Fruit fly (Drosophila melanogaster) whole organism, embryonic: Measurements from ENCODE around the gene CG32428.

Source experiments
- Ada2b ChIP-seq: fragments of 200-800 bp; sonication (Bioruptor generic); IDR thresholded peaks from 2 replicates; pipeline ENCODE4 v1.3.6; 2022; ENCODE audit warnings: missing biosample characterization, missing genetic modification characterization
- Adf1 ChIP-seq: fragments of 200-800 bp; sonication (Bioruptor generic); IDR thresholded peaks from 2 replicates; pipeline ENCODE4 v1.3.6; 2022; ENCODE audit warnings: missing biosample characterization, missing genetic modification characterization
- Atf3 ChIP-seq: fragments of 200-800 bp; sonication (Bioruptor generic); optimal IDR thresholded peaks from 3 replicates; lab custom pipeline; 2016; ENCODE audit warnings: missing biosample characterization, missing genetic modification characterization
- Atf6 ChIP-seq: fragments of 200-800 bp; sonication (Bioruptor generic); IDR thresholded peaks from 2 replicates; pipeline ENCODE4 v1.3.6; 2022; ENCODE audit warnings: missing biosample characterization, missing genetic modification characterization
- B-H2 ChIP-seq: fragments of 200-800 bp; sonication (Bioruptor generic); optimal IDR thresholded peaks from 2 replicates; lab custom pipeline; 2018; ENCODE audit warnings: missing biosample characterization, mild to moderate bottlenecking, missing genetic modification characterization
- CG11085 ChIP-seq: fragments of 200-800 bp; sonication (Bioruptor generic); IDR thresholded peaks from 2 replicates; pipeline ENCODE4 v1.3.6; 2022; ENCODE audit warnings: missing biosample characterization, missing genetic modification characterization
- CG11093 ChIP-seq: fragments of 200-800 bp; sonication (Bioruptor generic); IDR thresholded peaks from 3 replicates; pipeline ENCODE4 v1.3.6; 2022; ENCODE audit warnings: missing biosample characterization, missing genetic modification characterization
- CG12104 ChIP-seq: fragments of 200-800 bp; sonication (Bioruptor generic); optimal IDR thresholded peaks from 3 replicates; lab custom pipeline; 2016; ENCODE audit warnings: missing biosample characterization, missing genetic modification characterization
- CG12155 ChIP-seq: fragments of 200-800 bp; sonication (Bioruptor generic); optimal IDR thresholded peaks from 3 replicates; lab custom pipeline; 2016; ENCODE audit warnings: missing biosample characterization, missing genetic modification characterization
- CG1233 ChIP-seq: fragments of 200-800 bp; sonication (Bioruptor generic); optimal IDR thresholded peaks from 4 replicates; lab custom pipeline; 2018; ENCODE audit warnings: missing biosample characterization, mild to moderate bottlenecking, missing genetic modification characterization
- CG12744 ChIP-seq: fragments of 200-800 bp; sonication (Bioruptor generic); optimal IDR thresholded peaks from 2 replicates; lab custom pipeline; 2016; ENCODE audit warnings: missing biosample characterization, missing genetic modification characterization
- CG17186 ChIP-seq: fragments of 200-800 bp; sonication (Bioruptor generic); optimal IDR thresholded peaks from 3 replicates; lab custom pipeline; 2017; ENCODE audit warnings: missing biosample characterization, missing genetic modification reagents, missing genetic modification characterization
- CG17385 ChIP-seq: fragments of 200-800 bp; sonication (Bioruptor generic); optimal IDR thresholded peaks from 3 replicates; lab custom pipeline; 2018; ENCODE audit warnings: missing biosample characterization, mild to moderate bottlenecking, missing genetic modification characterization
- CG1792 ChIP-seq: fragments of 200-800 bp; sonication (Bioruptor generic); optimal IDR thresholded peaks from 2 replicates; lab custom pipeline; 2016; ENCODE audit warnings: missing biosample characterization, missing genetic modification characterization
- CG3995 ChIP-seq: fragments of 200-800 bp; sonication (Bioruptor generic); optimal IDR thresholded peaks from 3 replicates; lab custom pipeline; 2016; ENCODE audit warnings: missing biosample characterization, missing genetic modification characterization
- CG4404 ChIP-seq: fragments of 200-800 bp; sonication (Bioruptor generic); IDR thresholded peaks from 2 replicates; pipeline ENCODE4 v1.3.6; 2022; ENCODE audit warnings: missing biosample characterization, missing genetic modification characterization
- CG6683 ChIP-seq: fragments of 200-800 bp; sonication (Bioruptor generic); optimal IDR thresholded peaks from 2 replicates; lab custom pipeline; 2017; ENCODE audit warnings: missing biosample characterization, mild to moderate bottlenecking, missing genetic modification characterization, missing genetic modification reagents
- CG6765 ChIP-seq: fragments of 200-800 bp; sonication (Bioruptor generic); optimal IDR thresholded peaks from 3 replicates; lab custom pipeline; 2017; ENCODE audit warnings: missing biosample characterization, mild to moderate bottlenecking, missing genetic modification characterization
- CG8388 ChIP-seq: fragments of 200-800 bp; sonication (Bioruptor generic); optimal IDR thresholded peaks from 2 replicates; lab custom pipeline; 2019; ENCODE audit warnings: missing biosample characterization, mild to moderate bottlenecking, missing genetic modification characterization, moderate library complexity
- Dip3 ChIP-seq: fragments of 200-800 bp; sonication (Bioruptor generic); optimal IDR thresholded peaks from 3 replicates; lab custom pipeline; 2016; ENCODE audit warnings: missing biosample characterization, missing genetic modification characterization
- Hmx ChIP-seq: fragments of 200-800 bp; sonication (Bioruptor generic); optimal IDR thresholded peaks from 2 replicates; lab custom pipeline; 2016; ENCODE audit warnings: missing biosample characterization, missing genetic modification characterization
- Hr39 ChIP-seq: fragments of >200 bp; optimal IDR thresholded peaks from 2 replicates; lab custom pipeline; 2017
- Kr ChIP-seq: fragments of 200-800 bp; sonication (Bioruptor generic); optimal IDR thresholded peaks from 2 replicates; lab custom pipeline; 2017; ENCODE audit warnings: missing biosample characterization, mild to moderate bottlenecking, missing genetic modification characterization
- Lim3 ChIP-seq: fragments of 200-800 bp; sonication (Bioruptor generic); IDR thresholded peaks from 2 replicates; pipeline ENCODE4 v1.3.6; 2022; ENCODE audit warnings: missing biosample characterization, missing genetic modification characterization
- MTF-1 ChIP-seq: fragments of 200-800 bp; sonication (Bioruptor generic); optimal IDR thresholded peaks from 2 replicates; lab custom pipeline; 2018; ENCODE audit warnings: missing biosample characterization, mild to moderate bottlenecking, missing genetic modification characterization, borderline replicate concordance
- Max ChIP-seq: fragments of 200-800 bp; sonication (Bioruptor generic); optimal IDR thresholded peaks from 2 replicates; lab custom pipeline; 2016; ENCODE audit warnings: missing biosample characterization, mild to moderate bottlenecking, missing genetic modification characterization
- Poxn ChIP-seq: fragments of 200-800 bp; sonication (Bioruptor generic); IDR thresholded peaks from 2 replicates; pipeline ENCODE4 v1.3.6; 2022; ENCODE audit warnings: missing biosample characterization, missing genetic modification characterization
- Rx ChIP-seq: fragments of 200-800 bp; sonication (Bioruptor generic); IDR thresholded peaks from 2 replicates; pipeline ENCODE4 v1.3.6; 2022; ENCODE audit warnings: missing biosample characterization, missing genetic modification characterization
- amos ChIP-seq: fragments of 200-800 bp; sonication (Bioruptor generic); IDR thresholded peaks from 2 replicates; pipeline ENCODE4 v1.3.6; 2022; ENCODE audit warnings: missing biosample characterization, missing genetic modification characterization; ENCODE audit not compliant: partially characterized antibody
- btn ChIP-seq: fragments of 200-800 bp; sonication (Bioruptor generic); optimal IDR thresholded peaks from 2 replicates; lab custom pipeline; 2016; ENCODE audit warnings: missing biosample characterization, missing genetic modification characterization
- chm ChIP-seq: fragments of 200-800 bp; sonication (Bioruptor generic); IDR thresholded peaks from 2 replicates; pipeline ENCODE4 v1.3.6; 2022; ENCODE audit warnings: missing biosample characterization, missing genetic modification characterization
- danr ChIP-seq: fragments of 200-800 bp; sonication (Bioruptor generic); IDR thresholded peaks from 2 replicates; pipeline ENCODE4 v1.3.6; 2022; ENCODE audit warnings: missing biosample characterization, missing genetic modification characterization
- dimm ChIP-seq: fragments of 200-800 bp; sonication (Bioruptor generic); IDR thresholded peaks from 2 replicates; pipeline ENCODE4 v1.3.6; 2022; ENCODE audit warnings: missing biosample characterization, missing genetic modification characterization
- disco-r ChIP-seq: fragments of 200-800 bp; sonication (Bioruptor generic); optimal IDR thresholded peaks from 2 replicates; lab custom pipeline; 2016; ENCODE audit warnings: missing biosample characterization, missing genetic modification characterization
- esg ChIP-seq: fragments of 200-800 bp; sonication (Bioruptor generic); conservative IDR thresholded peaks from 2 replicates; pipeline ENCODE4 v1.3.6; 2022; ENCODE audit warnings: missing biosample characterization, missing genetic modification characterization
- fd96Cb ChIP-seq: fragments of 200-800 bp; sonication (Bioruptor generic); optimal IDR thresholded peaks from 2 replicates; lab custom pipeline; 2018; ENCODE audit warnings: missing biosample characterization, mild to moderate bottlenecking, missing genetic modification characterization, moderate library complexity
- gro ChIP-seq: fragments of 200-800 bp; sonication (Bioruptor generic); optimal IDR thresholded peaks from 2 replicates; lab custom pipeline; 2016; ENCODE audit warnings: missing biosample characterization, missing genetic modification characterization
- kni ChIP-seq: fragments of 200-800 bp; sonication (Bioruptor generic); optimal IDR thresholded peaks from 3 replicates; lab custom pipeline; 2017; ENCODE audit warnings: mild to moderate bottlenecking, missing biosample characterization, missing genetic modification reagents, missing genetic modification characterization
- mirr ChIP-seq: fragments of 200-800 bp; sonication (Bioruptor generic); optimal IDR thresholded peaks from 3 replicates; lab custom pipeline; 2018; ENCODE audit warnings: missing biosample characterization, mild to moderate bottlenecking, missing genetic modification characterization
- mld ChIP-seq: fragments of 200-800 bp; sonication (Bioruptor generic); IDR thresholded peaks from 3 replicates; pipeline ENCODE4 v1.3.6; 2022; ENCODE audit warnings: missing biosample characterization, missing genetic modification characterization; ENCODE audit not compliant: partially characterized antibody
- nmo ChIP-seq: fragments of 200-800 bp; sonication (Bioruptor generic); optimal IDR thresholded peaks from 2 replicates; lab custom pipeline; 2018; ENCODE audit warnings: missing biosample characterization, mild to moderate bottlenecking, missing genetic modification characterization, moderate library complexity
- pan ChIP-seq, 4 experiments: fragments of >200 bp in 3 of 4; fragments of 200-800 bp in 1 of 4; sonication (Bioruptor generic) in 1 of 4; optimal IDR thresholded peaks in 3 of 4; IDR thresholded peaks in 1 of 4; 2 replicates each; pipeline versions ENCODE4 v1.3.6 to Lab custom; 2017 to 2022; ENCODE audit warnings: missing biosample characterization in 2 of 4, missing genetic modification characterization in 2 of 4, mixed read lengths in 1 of 4
- run ChIP-seq: fragments of 200-800 bp; sonication (Bioruptor generic); optimal IDR thresholded peaks from 3 replicates; lab custom pipeline; 2018; ENCODE audit warnings: missing biosample characterization, mild to moderate bottlenecking, missing genetic modification characterization
- tin ChIP-seq: fragments of 200-800 bp; sonication (Bioruptor generic); optimal IDR thresholded peaks from 3 replicates; lab custom pipeline; 2016; ENCODE audit warnings: missing biosample characterization, missing genetic modification characterization
- tio ChIP-seq: fragments of 200-800 bp; sonication (Bioruptor generic); optimal IDR thresholded peaks from 2 replicates; lab custom pipeline; 2017; ENCODE audit warnings: missing biosample characterization, missing genetic modification characterization, inconsistent platforms
- tna ChIP-seq: fragments of 200-800 bp; sonication (Bioruptor generic); IDR thresholded peaks from 2 replicates; pipeline ENCODE4 v1.3.6; 2022; ENCODE audit warnings: missing biosample characterization, missing genetic modification characterization; ENCODE audit not compliant: partially characterized antibody
- trh ChIP-seq: fragments of 200-800 bp; sonication (Bioruptor generic); optimal IDR thresholded peaks from 2 replicates; lab custom pipeline; 2016; ENCODE audit warnings: missing biosample characterization, missing genetic modification characterization
- unc-4 ChIP-seq: fragments of 200-800 bp; sonication (Bioruptor generic); IDR thresholded peaks from 2 replicates; pipeline ENCODE4 v1.3.6; 2022; ENCODE audit warnings: missing biosample characterization, missing genetic modification characterization; ENCODE audit not compliant: partially characterized antibody
- wek ChIP-seq: fragments of 200-800 bp; sonication (Bioruptor generic); optimal IDR thresholded peaks from 3 replicates; lab custom pipeline; 2018; ENCODE audit warnings: missing biosample characterization, mild to moderate bottlenecking, missing genetic modification characterization, moderate library complexity
- yki ChIP-seq: fragments of >200 bp; optimal IDR thresholded peaks from 3 replicates; lab custom pipeline; 2018

The CG32428 gene

DNA sequence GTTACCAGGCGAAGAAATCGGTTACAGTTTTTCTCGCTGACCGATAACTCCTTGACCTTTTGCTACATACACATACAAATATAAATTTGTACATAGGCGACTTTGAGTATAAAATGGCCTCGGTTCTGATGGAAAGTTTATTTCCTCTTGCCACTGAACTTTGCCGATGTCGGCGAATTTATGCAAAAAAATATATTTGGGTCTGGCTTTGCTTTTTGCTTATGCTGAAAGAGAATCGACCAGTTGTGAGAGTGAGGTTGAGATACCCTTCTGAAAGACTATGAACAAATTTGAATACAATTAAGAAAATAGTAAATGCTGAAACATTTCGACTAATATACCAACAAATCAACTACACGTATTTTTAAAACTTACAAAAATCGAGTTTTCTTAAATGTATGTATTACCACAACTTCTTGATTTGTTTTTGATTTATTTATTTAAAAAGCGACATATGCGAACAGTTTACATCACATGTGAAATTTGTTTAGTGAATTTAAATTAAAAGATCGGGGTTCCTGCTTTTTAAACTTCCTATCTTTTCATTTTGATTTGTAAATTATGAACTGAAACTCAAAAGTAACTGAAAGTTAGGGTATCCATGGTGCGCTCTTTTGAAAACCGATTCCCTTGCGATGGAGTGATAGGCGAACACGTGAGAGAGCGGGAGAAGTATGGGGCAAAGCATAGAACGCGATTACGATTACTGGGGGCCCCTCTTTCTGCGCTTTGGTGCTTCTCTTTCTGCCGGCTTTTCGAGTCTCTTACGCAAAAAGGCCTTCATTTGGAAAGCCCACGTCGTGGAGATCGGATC lies 35.8 kb upstream of the CG32428 start (continued):
- peak; percentile 59 for TF ChIP-seq CG12744 (GFP tag; lab: Kevin White, UChicago)
- TF ChIP-seq Lim3, result no peak
- TF ChIP-seq tin (GFP tag; lab: Kevin White, UChicago), result peak; percentile 68
- no peak for TF ChIP-seq Kr (GFP tag; lab: Kevin White, UChicago)
- peak; percentile 81 for TF ChIP-seq CG17385
- TF ChIP-seq kni (GFP tag; lab: Kevin White, UChicago), result peak; percentile 57
- no peak for TF ChIP-seq CG17186 (GFP tag; lab: Kevin White, UChicago)
- TF ChIP-seq chm, result no peak
- peak; percentile 39; the same call in 1 of the 2 replicates for TF ChIP-seq Ada2b (GFP tag; lab: Robert Waterston, UW)
- TF ChIP-seq Poxn (GFP tag; lab: Robert Waterston, UW), result no peak
- peak; percentile 64 for TF ChIP-seq Dip3 (GFP tag; lab: Kevin White, UChicago)
- no peak for TF ChIP-seq yki (lab: Kevin White, UChicago)
- TF ChIP-seq CG8388, result peak; percentile 66
- TF ChIP-seq CG12104, result peak; percentile 77
- TF ChIP-seq tna (GFP tag; lab: Robert Waterston, UW), result no peak
- TF ChIP-seq Rx, result no peak
- no peak for TF ChIP-seq mld (GFP tag; lab: Robert Waterston, UW)
- peak; percentile 64 for TF ChIP-seq fd96Cb
- TF ChIP-seq wek, result no peak
- peak; percentile 53 for TF ChIP-seq Atf6 (GFP tag; lab: Robert Waterston, UW)
- TF ChIP-seq amos, result no peak
- TF ChIP-seq mirr, result no peak
- peak; percentile 82 for TF ChIP-seq Max
- no peak for TF ChIP-seq CG11085 (GFP tag; lab: Robert Waterston, UW)
- TF ChIP-seq btn (GFP tag; lab: Kevin White, UChicago), result peak; percentile 27
- TF ChIP-seq Hmx, result peak; percentile 78
- TF ChIP-seq pan (optimal IDR thresholded peaks at IDR 0.05; lab: Kevin White, UChicago), result no peak
- peak in 1 of 2 experiments; percentile 11 for TF ChIP-seq pan (GFP tag; optimal IDR thresholded peaks at IDR 0.05 in 1 of 2, IDR thresholded peaks at IDR 0.05 in 1 of 2)
- peak; percentile 42 for TF ChIP-seq Atf3
- no peak for TF ChIP-seq trh (GFP tag; lab: Kevin White, UChicago)
- TF ChIP-seq CG6683 (GFP tag; lab: Kevin White, UChicago), result peak; percentile 69
- TF ChIP-seq tio (GFP tag; lab: Kevin White, UChicago), result peak; percentile 75
- TF ChIP-seq dimm (GFP tag; lab: Robert Waterston, UW), result no peak
- no peak for TF ChIP-seq CG11093 (GFP tag; lab: Robert Waterston, UW)
- TF ChIP-seq Adf1 (GFP tag; lab: Robert Waterston, UW), result no peak
- TF ChIP-seq MTF-1 (GFP tag; lab: Kevin White, UChicago), result no peak
- TF ChIP-seq CG6765, result peak; percentile 80
- peak; percentile 27 for TF ChIP-seq run (tag; lab: Kevin White, UChicago)
- peak; percentile 89 for TF ChIP-seq nmo (GFP tag; lab: Kevin White, UChicago)
- no peak for TF ChIP-seq Hr39 (lab: Kevin White, UChicago)
- peak; percentile 59 for TF ChIP-seq B-H2 (GFP tag; lab: Kevin White, UChicago)
- peak; percentile 79 for TF ChIP-seq CG1233 (GFP tag; lab: Kevin White, UChicago)
- TF ChIP-seq gro (GFP tag; lab: Kevin White, UChicago), result peak; percentile 80
- no peak for TF ChIP-seq unc-4 (GFP tag; lab: Robert Waterston, UW)
- no peak for TF ChIP-seq danr (GFP tag; lab: Robert Waterston, UW)
- peak; percentile 36 for TF ChIP-seq CG1792 (GFP tag; lab: Kevin White, UChicago)
- TF ChIP-seq CG12155 (GFP tag; lab: Kevin White, UChicago), result peak; percentile 62
- TF ChIP-seq CG4404 (GFP tag; lab: Robert Waterston, UW), result no peak
- peak; percentile 55 for TF ChIP-seq disco-r
- peak; percentile 41 for TF ChIP-seq CG3995 (GFP tag; lab: Kevin White, UChicago)
- peak; percentile 37; the same call in 1 of the 2 replicates for TF ChIP-seq esg (GFP tag; lab: Robert Waterston, UW)
